Fruit fly (Drosophila melanogaster) whole organism, embryonic: Measurements from ENCODE around the gene CG17652.

Experiments used
- Adf1 ChIP-seq: fragments of 200-800 bp; sonication (Bioruptor generic); IDR thresholded peaks from 2 replicates; pipeline ENCODE4 v1.3.6; 2022; ENCODE audit warnings: missing biosample characterization, missing genetic modification characterization
- Atf-2 ChIP-seq: fragments of 200-800 bp; sonication (Bioruptor generic); optimal IDR thresholded peaks from 2 replicates; lab custom pipeline; 2016; ENCODE audit warnings: missing biosample characterization, missing genetic modification characterization
- Atf6 ChIP-seq: fragments of 200-800 bp; sonication (Bioruptor generic); IDR thresholded peaks from 2 replicates; pipeline ENCODE4 v1.3.6; 2022; ENCODE audit warnings: missing biosample characterization, missing genetic modification characterization
- B-H1 ChIP-seq: fragments of 200-800 bp; sonication (Bioruptor generic); IDR thresholded peaks from 3 replicates; pipeline ENCODE4 v1.3.6; 2022; ENCODE audit warnings: missing biosample characterization, missing genetic modification characterization
- Bgb ChIP-seq: fragments of 200-800 bp; sonication (Bioruptor generic); IDR thresholded peaks from 2 replicates; pipeline ENCODE4 v1.3.6; 2022; ENCODE audit warnings: missing biosample characterization, missing genetic modification characterization; ENCODE audit not compliant: partially characterized antibody
- BtbVII ChIP-seq: fragments of 200-800 bp; sonication (Bioruptor generic); optimal IDR thresholded peaks from 3 replicates; lab custom pipeline; 2017; ENCODE audit warnings: missing biosample characterization, mild to moderate bottlenecking, missing genetic modification characterization
- CG10979 ChIP-seq: fragments of 200-800 bp; sonication (Bioruptor generic); optimal IDR thresholded peaks from 2 replicates; lab custom pipeline; 2018; ENCODE audit warnings: missing biosample characterization, mild to moderate bottlenecking, missing genetic modification characterization, moderate library complexity
- CG11723 ChIP-seq: fragments of 200-800 bp; sonication (Bioruptor generic); optimal IDR thresholded peaks from 2 replicates; lab custom pipeline; 2017; ENCODE audit warnings: missing biosample characterization, mild to moderate bottlenecking, missing genetic modification characterization
- CG12104 ChIP-seq: fragments of 200-800 bp; sonication (Bioruptor generic); optimal IDR thresholded peaks from 3 replicates; lab custom pipeline; 2016; ENCODE audit warnings: missing biosample characterization, missing genetic modification characterization
- CG13424 ChIP-seq: fragments of 200-800 bp; sonication (Bioruptor generic); optimal IDR thresholded peaks from 2 replicates; lab custom pipeline; 2019; ENCODE audit warnings: missing biosample characterization, mild to moderate bottlenecking, missing genetic modification characterization, moderate library complexity
- CG14667 ChIP-seq: fragments of 200-800 bp; sonication (Bioruptor generic); IDR thresholded peaks from 2 replicates; pipeline ENCODE4 v1.3.6; 2022; ENCODE audit warnings: missing biosample characterization, missing genetic modification characterization
- CG1529 ChIP-seq: fragments of 200-800 bp; sonication (Bioruptor generic); optimal IDR thresholded peaks from 3 replicates; lab custom pipeline; 2018; ENCODE audit warnings: missing biosample characterization, missing genetic modification characterization
- CG17568 ChIP-seq: fragments of 200-800 bp; sonication (Bioruptor generic); optimal IDR thresholded peaks from 2 replicates; lab custom pipeline; 2018; ENCODE audit warnings: missing biosample characterization, mild to moderate bottlenecking, missing genetic modification characterization, moderate library complexity
- CG17912 ChIP-seq: fragments of 200-800 bp; sonication (Bioruptor generic); optimal IDR thresholded peaks from 2 replicates; lab custom pipeline; 2018; ENCODE audit warnings: missing biosample characterization, mild to moderate bottlenecking, missing genetic modification characterization
- CG2202 ChIP-seq: fragments of 200-800 bp; sonication (Bioruptor generic); optimal IDR thresholded peaks from 2 replicates; lab custom pipeline; 2018; ENCODE audit warnings: missing biosample characterization, mild to moderate bottlenecking, missing genetic modification characterization
- CG32532 ChIP-seq: fragments of 200-800 bp; sonication (Bioruptor generic); IDR thresholded peaks from 2 replicates; pipeline ENCODE4 v1.3.6; 2022; ENCODE audit warnings: missing biosample characterization, missing genetic modification characterization
- CG32772 ChIP-seq: fragments of 200-800 bp; sonication (Bioruptor generic); IDR thresholded peaks from 2 replicates; pipeline ENCODE4 v1.3.6; 2022; ENCODE audit warnings: missing biosample characterization, missing genetic modification characterization
- CG33213 ChIP-seq: fragments of 200-800 bp; sonication (Bioruptor generic); optimal IDR thresholded peaks from 3 replicates; lab custom pipeline; 2016; ENCODE audit warnings: missing biosample characterization, missing genetic modification characterization
- CG34422 ChIP-seq: fragments of 200-800 bp; sonication (Bioruptor generic); IDR thresholded peaks from 3 replicates; pipeline ENCODE4 v1.3.6; 2022; ENCODE audit warnings: missing biosample characterization, missing genetic modification characterization
- CG3847 ChIP-seq: fragments of 200-800 bp; sonication (Bioruptor generic); IDR thresholded peaks from 2 replicates; pipeline ENCODE4 v1.3.6; 2022; ENCODE audit warnings: missing biosample characterization, missing genetic modification characterization
- CG4424 ChIP-seq: fragments of 200-800 bp; sonication (Bioruptor generic); optimal IDR thresholded peaks from 3 replicates; lab custom pipeline; 2016; ENCODE audit warnings: missing biosample characterization, missing genetic modification characterization
- CG6765 ChIP-seq: fragments of 200-800 bp; sonication (Bioruptor generic); optimal IDR thresholded peaks from 3 replicates; lab custom pipeline; 2017; ENCODE audit warnings: missing biosample characterization, mild to moderate bottlenecking, missing genetic modification characterization
- Dip3 ChIP-seq: fragments of 200-800 bp; sonication (Bioruptor generic); optimal IDR thresholded peaks from 3 replicates; lab custom pipeline; 2016; ENCODE audit warnings: missing biosample characterization, missing genetic modification characterization
- H2.0 ChIP-seq: fragments of 200-800 bp; sonication (Bioruptor generic); IDR thresholded peaks from 2 replicates; pipeline ENCODE4 v1.3.6; 2022; ENCODE audit warnings: missing biosample characterization, missing genetic modification characterization
- HLH4C ChIP-seq: fragments of 200-800 bp; sonication (Bioruptor generic); IDR thresholded peaks from 3 replicates; pipeline ENCODE4 v1.3.6; 2022; ENCODE audit warnings: missing biosample characterization, missing genetic modification characterization; ENCODE audit not compliant: partially characterized antibody
- MESR4 ChIP-seq: fragments of 200-800 bp; sonication (Bioruptor generic); optimal IDR thresholded peaks from 2 replicates; lab custom pipeline; 2018; ENCODE audit warnings: missing biosample characterization, mild to moderate bottlenecking, missing genetic modification characterization, moderate library complexity
- Mes4 ChIP-seq: fragments of 200-800 bp; sonication (Bioruptor generic); optimal IDR thresholded peaks from 2 replicates; lab custom pipeline; 2016; ENCODE audit warnings: missing biosample characterization, missing genetic modification characterization
- NK7.1 ChIP-seq: fragments of 200-800 bp; sonication (Bioruptor generic); optimal IDR thresholded peaks from 3 replicates; lab custom pipeline; 2016; ENCODE audit warnings: missing biosample characterization, missing genetic modification characterization
- Opbp ChIP-seq: fragments of 200-800 bp; sonication (Bioruptor generic); IDR thresholded peaks from 3 replicates; pipeline ENCODE4 v1.3.6; 2022; ENCODE audit warnings: missing biosample characterization, missing genetic modification characterization; ENCODE audit not compliant: partially characterized antibody
- Trl ChIP-seq, 3 experiments: fragments of >200 bp in 2 of 3; fragments of 200-800 bp in 1 of 3; sonication (Bioruptor generic) in 1 of 3; optimal IDR thresholded peaks; 2 replicates in 1 of 3; 3 replicates in 2 of 3; lab custom pipeline; 2016 to 2017; ENCODE audit warnings: missing biosample characterization in 1 of 3, missing genetic modification characterization in 1 of 3
- btn ChIP-seq: fragments of 200-800 bp; sonication (Bioruptor generic); optimal IDR thresholded peaks from 2 replicates; lab custom pipeline; 2016; ENCODE audit warnings: missing biosample characterization, missing genetic modification characterization
- ci ChIP-seq: fragments of 200-800 bp; sonication (Bioruptor generic); IDR thresholded peaks from 3 replicates; pipeline ENCODE4 v1.3.6; 2022; ENCODE audit warnings: missing biosample characterization, missing genetic modification characterization
- crol ChIP-seq: fragments of 200-800 bp; sonication (Bioruptor generic); IDR thresholded peaks from 2 replicates; pipeline ENCODE4 v1.3.6; 2022; ENCODE audit warnings: missing biosample characterization, missing genetic modification characterization
- crp ChIP-seq, 2 experiments: fragments of 200-800 bp; sonication (Bioruptor generic); optimal IDR thresholded peaks; 2 replicates in 1 of 2; 3 replicates in 1 of 2; lab custom pipeline; 2017; ENCODE audit warnings: missing biosample characterization in 2 of 2, missing genetic modification characterization in 2 of 2, mild to moderate bottlenecking in 1 of 2, moderate library complexity in 1 of 2
- dm ChIP-seq: fragments of 200-800 bp; sonication (Bioruptor generic); optimal IDR thresholded peaks from 3 replicates; lab custom pipeline; 2016; ENCODE audit warnings: missing biosample characterization, missing genetic modification characterization
- ewg ChIP-seq: fragments of 200-800 bp; sonication (Bioruptor generic); optimal IDR thresholded peaks from 3 replicates; lab custom pipeline; 2017; ENCODE audit warnings: mild to moderate bottlenecking, missing biosample characterization, missing genetic modification reagents, missing genetic modification characterization
- fd96Cb ChIP-seq: fragments of 200-800 bp; sonication (Bioruptor generic); optimal IDR thresholded peaks from 2 replicates; lab custom pipeline; 2018; ENCODE audit warnings: missing biosample characterization, mild to moderate bottlenecking, missing genetic modification characterization, moderate library complexity
- her ChIP-seq: fragments of 200-800 bp; sonication (Bioruptor generic); optimal IDR thresholded peaks from 2 replicates; lab custom pipeline; 2016; ENCODE audit warnings: missing biosample characterization, missing genetic modification characterization
- kni ChIP-seq: fragments of 200-800 bp; sonication (Bioruptor generic); optimal IDR thresholded peaks from 3 replicates; lab custom pipeline; 2017; ENCODE audit warnings: mild to moderate bottlenecking, missing biosample characterization, missing genetic modification reagents, missing genetic modification characterization
- lab ChIP-seq: fragments of 200-800 bp; sonication (Bioruptor generic); optimal IDR thresholded peaks from 3 replicates; lab custom pipeline; 2017; ENCODE audit warnings: missing biosample characterization, missing genetic modification characterization, mild to moderate bottlenecking, moderate library complexity, missing genetic modification reagents
- nau ChIP-seq: fragments of 200-800 bp; sonication (Bioruptor generic); optimal IDR thresholded peaks from 3 replicates; lab custom pipeline; 2017; ENCODE audit warnings: missing biosample characterization, mild to moderate bottlenecking, missing genetic modification characterization, missing genetic modification reagents
- nerfin-1 ChIP-seq: fragments of 200-800 bp; sonication (Bioruptor generic); optimal IDR thresholded peaks from 3 replicates; lab custom pipeline; 2019; ENCODE audit warnings: missing biosample characterization, mild to moderate bottlenecking, missing genetic modification characterization, moderate library complexity
- odd ChIP-seq: fragments of 200-800 bp; sonication (Bioruptor generic); optimal IDR thresholded peaks from 2 replicates; lab custom pipeline; 2017; ENCODE audit warnings: missing biosample characterization, mild to moderate bottlenecking, missing genetic modification characterization
- ranshi ChIP-seq: fragments of 200-800 bp; sonication (Bioruptor generic); IDR thresholded peaks from 2 replicates; pipeline ENCODE4 v1.3.6; 2022; ENCODE audit warnings: missing biosample characterization, missing genetic modification characterization
- slp2 ChIP-seq: fragments of 200-800 bp; sonication (Bioruptor generic); optimal IDR thresholded peaks from 2 replicates; lab custom pipeline; 2016; ENCODE audit warnings: missing biosample characterization, missing genetic modification characterization
- sr ChIP-seq: fragments of 200-800 bp; sonication (Bioruptor generic); IDR thresholded peaks from 3 replicates; pipeline ENCODE4 v1.3.6; 2022; ENCODE audit warnings: missing biosample characterization, missing genetic modification characterization
- tap ChIP-seq: fragments of 200-800 bp; optimal IDR thresholded peaks from 3 replicates; lab custom pipeline; 2019; ENCODE audit warnings: missing biosample characterization, mild to moderate bottlenecking, missing genetic modification characterization, moderate library complexity
- toy ChIP-seq: fragments of 200-800 bp; sonication (Bioruptor generic); IDR thresholded peaks from 2 replicates; pipeline ENCODE4 v1.3.6; 2022; ENCODE audit warnings: missing biosample characterization, missing genetic modification characterization
- zfh1 ChIP-seq: fragments of 200-800 bp; sonication (Bioruptor generic); IDR thresholded peaks from 3 replicates; pipeline ENCODE4 v1.3.6; 2022; ENCODE audit warnings: missing biosample characterization, missing genetic modification characterization

CG17652 gene

dm6 chr2L:1737057-1737581 lies 5.0 kb upstream of the CG17652 start (continued):
- TF ChIP-seq CG34422 (GFP tag; lab: Robert Waterston, UW) (peak; percentile 88), NK7.1 (GFP tag; lab: Kevin White, UChicago) (peak; percentile 72), crol (GFP tag; lab: Robert Waterston, UW) (0 out of 2 replicates have a peak, but pooled peaks have one; percentile 23), H2.0 (GFP tag; lab: Robert Waterston, UW) (peak; percentile 85), Trl (optimal IDR thresholded peaks at IDR 0.05; lab: Kevin White, UChicago) (peak; percentile 80 to 90), Trl (GFP tag; optimal IDR thresholded peaks at IDR 0.05; lab: Kevin White, UChicago) (peak; percentile 88), BtbVII (GFP tag; lab: Kevin White, UChicago) (peak; percentile 76), CG1529 (GFP tag; lab: Kevin White, UChicago) (peak; percentile 85), CG32772 (GFP tag; lab: Robert Waterston, UW) (peak; percentile 88), tap (peak; percentile 39), ci (GFP tag; lab: Robert Waterston, UW) (peak; percentile 90), CG32532 (GFP tag; lab: Robert Waterston, UW) (peak; percentile 85), Adf1 (GFP tag; lab: Robert Waterston, UW) (peak; percentile 35; the same call in 1 of the 2 replicates), CG2202 (tag; lab: Kevin White, UChicago) (peak; percentile 69), CG6765 (GFP tag; lab: Kevin White, UChicago) (peak; percentile 22), CG10979 (peak; percentile 88), CG13424 (tag; lab: Kevin White, UChicago) (peak; percentile 78), CG14667 (GFP tag; lab: Robert Waterston, UW) (peak; percentile 85), CG17568 (GFP tag; lab: Kevin White, UChicago) (peak; percentile 69), nau (GFP tag; lab: Kevin White, UChicago) (peak; percentile 86), CG11723 (peak; percentile 60), fd96Cb (tag; lab: Kevin White, UChicago) (peak; percentile 92), nerfin-1 (tag; lab: Kevin White, UChicago) (peak; percentile 35), Mes4 (peak; percentile 73), toy (GFP tag; lab: Robert Waterston, UW) (peak; percentile 54), sr (GFP tag; lab: Robert Waterston, UW) (peak; percentile 45; the same call in 1 of the 3 replicates), HLH4C (GFP tag; lab: Robert Waterston, UW) (no peak), crp (GFP tag; optimal IDR thresholded peaks at IDR 0.05; lab: Kevin White, UChicago) (peak in 1 of 2 experiments; percentile 53), dm (peak; percentile 73), lab (peak; percentile 88), btn (GFP tag; lab: Kevin White, UChicago) (peak; percentile 78), ranshi (GFP tag; lab: Robert Waterston, UW) (peak; percentile 76; the same call in 1 of the 2 replicates), CG4424 (peak; percentile 88), CG17912 (no peak), slp2 (GFP tag; lab: Kevin White, UChicago) (peak; percentile 94), MESR4 (GFP tag; lab: Kevin White, UChicago) (peak; percentile 6), Bgb (GFP tag; lab: Robert Waterston, UW) (0 out of 2 replicates have a peak, but pooled peaks have one; percentile 49), B-H1 (peak; percentile 66), ewg (GFP tag; lab: Kevin White, UChicago) (peak; percentile 89), Opbp (GFP tag; lab: Robert Waterston, UW) (peak; percentile 68; the same call in 2 of the 3 replicates), Atf6 (GFP tag; lab: Robert Waterston, UW) (peak; percentile 84), her (GFP tag; lab: Kevin White, UChicago) (peak; percentile 72), Dip3 (GFP tag; lab: Kevin White, UChicago) (peak; percentile 90), kni (GFP tag; lab: Kevin White, UChicago) (no peak), zfh1 (GFP tag; lab: Robert Waterston, UW) (peak; percentile 82), CG3847 (GFP tag; lab: Robert Waterston, UW) (peak; percentile 81), CG33213 (GFP tag; lab: Kevin White, UChicago) (peak; percentile 66), Atf-2 (GFP tag; lab: Kevin White, UChicago) (peak; percentile 87), CG12104 (GFP tag; lab: Kevin White, UChicago) (peak; percentile 61), odd (GFP tag; lab: Kevin White, UChicago) (peak; percentile 61)
